Fruit fly (Drosophila melanogaster) whole organism, embryonic: Measurements from ENCODE around the gene CG2931.

ENCODE experiments used
- BtbVII ChIP-seq: fragments of 200-800 bp; sonication (Bioruptor generic); optimal IDR thresholded peaks from 3 replicates; lab custom pipeline; 2017; ENCODE audit warnings: missing biosample characterization, mild to moderate bottlenecking, missing genetic modification characterization
- C15 ChIP-seq: fragments of 200-800 bp; sonication (Bioruptor generic); IDR thresholded peaks from 3 replicates; pipeline ENCODE4 v1.3.6; 2022; ENCODE audit warnings: missing biosample characterization, missing genetic modification characterization
- CG11504 ChIP-seq: fragments of 200-800 bp; sonication (Bioruptor generic); optimal IDR thresholded peaks from 3 replicates; lab custom pipeline; 2019; ENCODE audit warnings: missing biosample characterization, mild to moderate bottlenecking, missing genetic modification characterization, moderate library complexity
- CG12744 ChIP-seq: fragments of 200-800 bp; sonication (Bioruptor generic); optimal IDR thresholded peaks from 2 replicates; lab custom pipeline; 2016; ENCODE audit warnings: missing biosample characterization, missing genetic modification characterization
- CG13123 ChIP-seq: fragments of 200-800 bp; sonication (Bioruptor generic); optimal IDR thresholded peaks from 2 replicates; lab custom pipeline; 2016; ENCODE audit warnings: missing biosample characterization, missing genetic modification characterization
- CG14014 ChIP-seq: fragments of 200-800 bp; sonication (Bioruptor generic); IDR thresholded peaks from 2 replicates; pipeline ENCODE4 v1.3.6; 2022; ENCODE audit warnings: missing biosample characterization, missing genetic modification characterization
- CG14667 ChIP-seq: fragments of 200-800 bp; sonication (Bioruptor generic); IDR thresholded peaks from 2 replicates; pipeline ENCODE4 v1.3.6; 2022; ENCODE audit warnings: missing biosample characterization, missing genetic modification characterization
- CG15696 ChIP-seq: fragments of 200-800 bp; sonication (Bioruptor generic); optimal IDR thresholded peaks from 2 replicates; lab custom pipeline; 2019; ENCODE audit warnings: missing biosample characterization, mild to moderate bottlenecking, missing genetic modification characterization, moderate library complexity
- CG16863 ChIP-seq: fragments of 200-800 bp; sonication (Bioruptor generic); optimal IDR thresholded peaks from 3 replicates; lab custom pipeline; 2016; ENCODE audit warnings: missing biosample characterization, missing genetic modification characterization
- CG1832 ChIP-seq: fragments of 200-800 bp; sonication (Bioruptor generic); optimal IDR thresholded peaks from 2 replicates; lab custom pipeline; 2017; ENCODE audit warnings: missing biosample characterization, mild to moderate bottlenecking, missing genetic modification characterization, inconsistent platforms
- CG18764 ChIP-seq: fragments of 200-800 bp; sonication (Bioruptor generic); optimal IDR thresholded peaks from 3 replicates; lab custom pipeline; 2016; ENCODE audit warnings: missing biosample characterization, missing genetic modification characterization
- CG2712 ChIP-seq: fragments of 200-800 bp; optimal IDR thresholded peaks from 3 replicates; lab custom pipeline; 2019; ENCODE audit warnings: missing biosample characterization, mild to moderate bottlenecking, missing genetic modification characterization, moderate library complexity
- CG31388 ChIP-seq: fragments of 200-800 bp; sonication (Bioruptor generic); optimal IDR thresholded peaks from 2 replicates; lab custom pipeline; 2016; ENCODE audit warnings: missing biosample characterization, missing genetic modification characterization
- CG34422 ChIP-seq: fragments of 200-800 bp; sonication (Bioruptor generic); IDR thresholded peaks from 3 replicates; pipeline ENCODE4 v1.3.6; 2022; ENCODE audit warnings: missing biosample characterization, missing genetic modification characterization
- CG4707 ChIP-seq: fragments of 200-800 bp; sonication (Bioruptor generic); optimal IDR thresholded peaks from 2 replicates; lab custom pipeline; 2018; ENCODE audit warnings: missing biosample characterization, mild to moderate bottlenecking, missing genetic modification characterization, moderate library complexity
- CG5180 ChIP-seq: fragments of 200-800 bp; sonication (Bioruptor generic); optimal IDR thresholded peaks from 3 replicates; lab custom pipeline; 2017; ENCODE audit warnings: missing biosample characterization, missing genetic modification characterization, mild to moderate bottlenecking, moderate library complexity, missing genetic modification reagents
- CG5953 ChIP-seq: fragments of 200-800 bp; sonication (Bioruptor generic); IDR thresholded peaks from 2 replicates; pipeline ENCODE4 v1.3.6; 2022; ENCODE audit warnings: missing biosample characterization, missing genetic modification characterization
- CG7987 ChIP-seq: fragments of 200-800 bp; sonication (Bioruptor generic); optimal IDR thresholded peaks from 2 replicates; lab custom pipeline; 2018; ENCODE audit warnings: missing biosample characterization, mild to moderate bottlenecking, missing genetic modification characterization, moderate library complexity
- CG8281 ChIP-seq: fragments of 200-800 bp; sonication (Bioruptor generic); optimal IDR thresholded peaks from 2 replicates; lab custom pipeline; 2018; ENCODE audit warnings: missing biosample characterization, mild to moderate bottlenecking, missing genetic modification characterization, moderate library complexity
- Camta ChIP-seq: fragments of 200-800 bp; sonication (Bioruptor generic); optimal IDR thresholded peaks from 2 replicates; lab custom pipeline; 2016; ENCODE audit warnings: missing biosample characterization, missing genetic modification characterization
- CrebB ChIP-seq: fragments of 200-800 bp; sonication (Bioruptor generic); optimal IDR thresholded peaks from 3 replicates; lab custom pipeline; 2018; ENCODE audit warnings: missing biosample characterization, mild to moderate bottlenecking, missing genetic modification characterization
- Deaf1 ChIP-seq: fragments of 200-800 bp; optimal IDR thresholded peaks from 3 replicates; lab custom pipeline; 2019; ENCODE audit warnings: missing biosample characterization, mild to moderate bottlenecking, missing genetic modification characterization, moderate library complexity
- Dref ChIP-seq: fragments of 200-800 bp; sonication (Bioruptor generic); IDR thresholded peaks from 2 replicates; pipeline ENCODE4 v1.3.6; 2022; ENCODE audit warnings: missing biosample characterization, missing genetic modification characterization
- Ets97D ChIP-seq: fragments of 200-800 bp; sonication (Bioruptor generic); optimal IDR thresholded peaks from 3 replicates; lab custom pipeline; 2016; ENCODE audit warnings: missing biosample characterization, missing genetic modification characterization
- Fer2 ChIP-seq: fragments of 200-800 bp; sonication (Bioruptor generic); optimal IDR thresholded peaks from 2 replicates; lab custom pipeline; 2018; ENCODE audit warnings: missing biosample characterization, mild to moderate bottlenecking, missing genetic modification characterization, moderate library complexity
- Hsf ChIP-seq: fragments of 200-800 bp; sonication (Bioruptor generic); optimal IDR thresholded peaks from 3 replicates; lab custom pipeline; 2016; ENCODE audit warnings: missing biosample characterization, missing genetic modification characterization
- Lpt ChIP-seq: fragments of >200 bp; optimal IDR thresholded peaks from 2 replicates; lab custom pipeline; 2018; ENCODE audit warnings: missing biosample characterization, missing genetic modification characterization
- Pdp1 ChIP-seq, 2 experiments: fragments of 200-800 bp; sonication (Bioruptor generic); optimal IDR thresholded peaks; 3 replicates each; lab custom pipeline; 2016; ENCODE audit warnings: missing biosample characterization in 2 of 2, missing genetic modification characterization in 2 of 2, mild to moderate bottlenecking in 1 of 2, moderate library complexity in 1 of 2
- Ptx1 ChIP-seq: fragments of 200-800 bp; sonication (Bioruptor generic); IDR thresholded peaks from 2 replicates; pipeline ENCODE4 v1.3.6; 2022; ENCODE audit warnings: missing biosample characterization, missing genetic modification characterization
- Usf ChIP-seq: fragments of 200-800 bp; sonication (Bioruptor generic); optimal IDR thresholded peaks from 2 replicates; lab custom pipeline; 2017; ENCODE audit warnings: missing genotype, missing biosample characterization, missing genetic modification characterization
- Xbp1 ChIP-seq: fragments of 200-800 bp; sonication (Bioruptor generic); optimal IDR thresholded peaks from 3 replicates; lab custom pipeline; 2016; ENCODE audit warnings: missing biosample characterization, mild to moderate bottlenecking, missing genetic modification characterization
- amos ChIP-seq: fragments of 200-800 bp; sonication (Bioruptor generic); IDR thresholded peaks from 2 replicates; pipeline ENCODE4 v1.3.6; 2022; ENCODE audit warnings: missing biosample characterization, missing genetic modification characterization; ENCODE audit not compliant: partially characterized antibody
- cato ChIP-seq: fragments of 200-800 bp; sonication (Bioruptor generic); optimal IDR thresholded peaks from 2 replicates; lab custom pipeline; 2016; ENCODE audit warnings: missing biosample characterization, missing genetic modification characterization, borderline replicate concordance
- croc ChIP-seq: fragments of 200-800 bp; sonication (Bioruptor generic); conservative IDR thresholded peaks from 3 replicates; pipeline ENCODE4 v1.3.6; 2022; ENCODE audit warnings: missing biosample characterization, missing genetic modification characterization
- da ChIP-seq: fragments of 200-800 bp; sonication (Bioruptor generic); optimal IDR thresholded peaks from 2 replicates; lab custom pipeline; 2016; ENCODE audit warnings: missing biosample characterization, missing genetic modification characterization
- danr ChIP-seq: fragments of 200-800 bp; sonication (Bioruptor generic); IDR thresholded peaks from 2 replicates; pipeline ENCODE4 v1.3.6; 2022; ENCODE audit warnings: missing biosample characterization, missing genetic modification characterization
- dpn ChIP-seq, 2 experiments: fragments of 200-800 bp; sonication (Bioruptor generic); optimal IDR thresholded peaks; 3 replicates each; lab custom pipeline; 2016; ENCODE audit warnings: missing biosample characterization in 2 of 2, missing genetic modification characterization in 2 of 2
- esg ChIP-seq: fragments of 200-800 bp; sonication (Bioruptor generic); conservative IDR thresholded peaks from 2 replicates; pipeline ENCODE4 v1.3.6; 2022; ENCODE audit warnings: missing biosample characterization, missing genetic modification characterization
- fu2 ChIP-seq: fragments of 200-800 bp; sonication (Bioruptor generic); optimal IDR thresholded peaks from 2 replicates; lab custom pipeline; 2016; ENCODE audit warnings: missing biosample characterization, missing genetic modification characterization
- her ChIP-seq: fragments of 200-800 bp; sonication (Bioruptor generic); optimal IDR thresholded peaks from 2 replicates; lab custom pipeline; 2016; ENCODE audit warnings: missing biosample characterization, missing genetic modification characterization
- inv ChIP-seq: fragments of 200-800 bp; sonication (Bioruptor generic); IDR thresholded peaks from 2 replicates; pipeline ENCODE4 v1.3.6; 2022; ENCODE audit warnings: missing biosample characterization, missing genetic modification characterization; ENCODE audit not compliant: partially characterized antibody
- lbe ChIP-seq: fragments of 200-800 bp; sonication (Bioruptor generic); optimal IDR thresholded peaks from 2 replicates; lab custom pipeline; 2016; ENCODE audit warnings: missing biosample characterization, mild to moderate bottlenecking, missing genetic modification characterization
- mirr ChIP-seq: fragments of 200-800 bp; sonication (Bioruptor generic); optimal IDR thresholded peaks from 3 replicates; lab custom pipeline; 2018; ENCODE audit warnings: missing biosample characterization, mild to moderate bottlenecking, missing genetic modification characterization
- nerfin-2 ChIP-seq: fragments of 200-800 bp; sonication (Bioruptor generic); IDR thresholded peaks from 2 replicates; pipeline ENCODE4 v1.3.6; 2022; ENCODE audit warnings: missing biosample characterization, missing genetic modification characterization; ENCODE audit not compliant: partially characterized antibody
- pnt ChIP-seq: fragments of 200-800 bp; sonication (Bioruptor generic); optimal IDR thresholded peaks from 3 replicates; lab custom pipeline; 2016; ENCODE audit warnings: missing biosample characterization, missing genetic modification characterization
- slbo ChIP-seq: fragments of 200-800 bp; sonication (Bioruptor generic); IDR thresholded peaks from 2 replicates; pipeline ENCODE4 v1.3.6; 2022; ENCODE audit warnings: missing biosample characterization, missing genetic modification characterization
- tll ChIP-seq, 2 experiments: fragments of 200-800 bp in 1 of 2; fragments of >200 bp in 1 of 2; sonication (Bioruptor generic) in 1 of 2; optimal IDR thresholded peaks; 2 replicates each; lab custom pipeline; 2017 to 2019; ENCODE audit warnings: missing biosample characterization in 2 of 2, missing genetic modification characterization in 2 of 2, mild to moderate bottlenecking in 1 of 2, moderate library complexity in 1 of 2
- tna ChIP-seq: fragments of 200-800 bp; sonication (Bioruptor generic); IDR thresholded peaks from 2 replicates; pipeline ENCODE4 v1.3.6; 2022; ENCODE audit warnings: missing biosample characterization, missing genetic modification characterization; ENCODE audit not compliant: partially characterized antibody
- vfl ChIP-seq: fragments of 200-800 bp; sonication (Bioruptor generic); optimal IDR thresholded peaks from 2 replicates; lab custom pipeline; 2016; ENCODE audit warnings: missing biosample characterization, missing genetic modification characterization
- vvl ChIP-seq: fragments of 200-800 bp; sonication (Bioruptor generic); IDR thresholded peaks from 2 replicates; pipeline ENCODE4 v1.3.6; 2022; ENCODE audit warnings: missing biosample characterization, missing genetic modification characterization

Gene CG2931

dm6 chr3R:5606477-5606876 is 38.1 kb upstream of the CG2931 start, which contains the start of gene asl (continued):
- no peak for TF ChIP-seq Usf (GFP tag; lab: Kevin White, UChicago)
- peak; percentile 62 for TF ChIP-seq slbo (GFP tag; lab: Robert Waterston, UW)
- TF ChIP-seq da (GFP tag; lab: Kevin White, UChicago), result no peak
- TF ChIP-seq inv (GFP tag; lab: Robert Waterston, UW), result no peak
- peak; percentile 37 for TF ChIP-seq CG4707
- TF ChIP-seq vfl (GFP tag; lab: Kevin White, UChicago), result peak; percentile 16
- TF ChIP-seq CG1832, result no peak
- no peak for TF ChIP-seq nerfin-2 (GFP tag; lab: Robert Waterston, UW)
- no peak for TF ChIP-seq her
- TF ChIP-seq CG2712 (tag; lab: Kevin White, UChicago), result peak; percentile 82
- TF ChIP-seq fu2 (GFP tag; lab: Kevin White, UChicago), result peak; percentile 31
- no peak for TF ChIP-seq tll (GFP tag; optimal IDR thresholded peaks at IDR 0.05; lab: Kevin White, UChicago)
- TF ChIP-seq Dref, result peak; percentile 31; the same call in 1 of the 2 replicates
- peak; percentile 45 for TF ChIP-seq pnt
- TF ChIP-seq CG14667 (GFP tag; lab: Robert Waterston, UW), result no peak
- TF ChIP-seq C15 (GFP tag; lab: Robert Waterston, UW), result no peak
- TF ChIP-seq CG12744 (GFP tag; lab: Kevin White, UChicago), result peak; percentile 32
- TF ChIP-seq CG13123 (GFP tag; lab: Kevin White, UChicago), result peak; percentile 62
- peak; percentile 54 to 59 for TF ChIP-seq Pdp1 (GFP tag; optimal IDR thresholded peaks at IDR 0.05; lab: Kevin White, UChicago)
- peak; percentile 64; the same call in 1 of the 3 replicates for TF ChIP-seq CG34422 (GFP tag; lab: Robert Waterston, UW)
- no peak for TF ChIP-seq cato
- peak; percentile 43 for TF ChIP-seq Fer2
- peak; percentile 56 to 65 for TF ChIP-seq dpn (GFP tag; optimal IDR thresholded peaks at IDR 0.05; lab: Kevin White, UChicago)
- peak; percentile 42 for TF ChIP-seq BtbVII (GFP tag; lab: Kevin White, UChicago)
- peak; percentile 33 for TF ChIP-seq CrebB (tag; lab: Kevin White, UChicago)
- TF ChIP-seq CG5180 (GFP tag; lab: Kevin White, UChicago), result no peak
- peak; percentile 38 for TF ChIP-seq CG7987 (GFP tag; lab: Kevin White, UChicago)
- TF ChIP-seq lbe (GFP tag; lab: Kevin White, UChicago), result peak; percentile 41
- TF ChIP-seq Ptx1 (GFP tag; lab: Robert Waterston, UW), result peak; percentile 65
- TF ChIP-seq mirr (GFP tag; lab: Kevin White, UChicago), result no peak
- TF ChIP-seq CG14014 (GFP tag; lab: Robert Waterston, UW), result peak; percentile 57; the same call in 1 of the 2 replicates
- TF ChIP-seq CG5953 (GFP tag; lab: Robert Waterston, UW), result peak; percentile 58; the same call in 1 of the 2 replicates
- TF ChIP-seq CG11504, result no peak
- peak; percentile 47 for TF ChIP-seq Deaf1 (tag; lab: Kevin White, UChicago)
- TF ChIP-seq CG15696, result peak; percentile 71
- peak; percentile 34 for TF ChIP-seq CG16863 (GFP tag; lab: Kevin White, UChicago)
- peak; percentile 18; the same call in 1 of the 3 replicates for TF ChIP-seq croc
- TF ChIP-seq amos (GFP tag; lab: Robert Waterston, UW), result no peak
- TF ChIP-seq CG18764, result peak; percentile 63
- peak; percentile 66 for TF ChIP-seq Ets97D
- TF ChIP-seq Hsf (GFP tag; lab: Kevin White, UChicago), result peak; percentile 64
- TF ChIP-seq Xbp1 (GFP tag; lab: Kevin White, UChicago), result peak; percentile 69
- TF ChIP-seq danr, result no peak
- TF ChIP-seq vvl, result peak; percentile 69
- peak; percentile 40; the same call in 1 of the 2 replicates for TF ChIP-seq esg (GFP tag; lab: Robert Waterston, UW)
- TF ChIP-seq CG8281 (tag; lab: Kevin White, UChicago), result no peak
- no peak for TF ChIP-seq Lpt (GFP tag; lab: Kevin White, UChicago)
- TF ChIP-seq Camta (GFP tag; lab: Kevin White, UChicago), result peak; percentile 56
- TF ChIP-seq CG31388 (GFP tag; lab: Kevin White, UChicago), result no peak
- no peak for TF ChIP-seq tna (GFP tag; lab: Robert Waterston, UW)
